Fruit fly (Drosophila melanogaster) whole organism, embryonic: ENCODE data around the gene Svil.

Experiments used
- Blimp-1 ChIP-seq: fragments of 200-800 bp; sonication (Bioruptor generic); optimal IDR thresholded peaks from 3 replicates; lab custom pipeline; 2018; ENCODE audit warnings: missing biosample characterization, missing genetic modification characterization, mild to moderate bottlenecking, moderate library complexity, missing genetic modification reagents
- CG10565 ChIP-seq: fragments of 200-800 bp; sonication (Bioruptor generic); optimal IDR thresholded peaks from 3 replicates; lab custom pipeline; 2016; ENCODE audit warnings: missing biosample characterization, mild to moderate bottlenecking, missing genetic modification characterization
- CG11085 ChIP-seq: fragments of 200-800 bp; sonication (Bioruptor generic); IDR thresholded peaks from 2 replicates; pipeline ENCODE4 v1.3.6; 2022; ENCODE audit warnings: missing biosample characterization, missing genetic modification characterization
- CG11456 ChIP-seq: fragments of 200-800 bp; sonication (Bioruptor generic); IDR thresholded peaks from 3 replicates; pipeline ENCODE4 v1.3.6; 2022; ENCODE audit warnings: missing biosample characterization, missing genetic modification characterization
- CG12744 ChIP-seq: fragments of 200-800 bp; sonication (Bioruptor generic); optimal IDR thresholded peaks from 2 replicates; lab custom pipeline; 2016; ENCODE audit warnings: missing biosample characterization, missing genetic modification characterization
- CG15514 ChIP-seq: fragments of 200-800 bp; sonication (Bioruptor generic); optimal IDR thresholded peaks from 3 replicates; lab custom pipeline; 2017; ENCODE audit warnings: missing biosample characterization, missing genetic modification characterization, mild to moderate bottlenecking, moderate library complexity, missing genetic modification reagents
- CG15696 ChIP-seq: fragments of 200-800 bp; sonication (Bioruptor generic); optimal IDR thresholded peaks from 2 replicates; lab custom pipeline; 2019; ENCODE audit warnings: missing biosample characterization, mild to moderate bottlenecking, missing genetic modification characterization, moderate library complexity
- CG17912 ChIP-seq: fragments of 200-800 bp; sonication (Bioruptor generic); optimal IDR thresholded peaks from 2 replicates; lab custom pipeline; 2018; ENCODE audit warnings: missing biosample characterization, mild to moderate bottlenecking, missing genetic modification characterization
- CG2129 ChIP-seq: fragments of 200-800 bp; sonication (Bioruptor generic); IDR thresholded peaks from 2 replicates; pipeline ENCODE4 v1.3.6; 2022; ENCODE audit warnings: missing biosample characterization, missing genetic modification characterization; ENCODE audit not compliant: partially characterized antibody
- CG2712 ChIP-seq: fragments of 200-800 bp; optimal IDR thresholded peaks from 3 replicates; lab custom pipeline; 2019; ENCODE audit warnings: missing biosample characterization, mild to moderate bottlenecking, missing genetic modification characterization, moderate library complexity
- CG30020 ChIP-seq: fragments of 200-800 bp; optimal IDR thresholded peaks from 2 replicates; lab custom pipeline; 2019; ENCODE audit warnings: missing biosample characterization, mild to moderate bottlenecking, missing genetic modification characterization, moderate library complexity
- CG31365 ChIP-seq: fragments of 200-800 bp; sonication (Bioruptor generic); optimal IDR thresholded peaks from 2 replicates; lab custom pipeline; 2018; ENCODE audit warnings: missing biosample characterization, mild to moderate bottlenecking, missing genetic modification characterization
- CG32772 ChIP-seq: fragments of 200-800 bp; sonication (Bioruptor generic); IDR thresholded peaks from 2 replicates; pipeline ENCODE4 v1.3.6; 2022; ENCODE audit warnings: missing biosample characterization, missing genetic modification characterization
- CG33557 ChIP-seq: fragments of 200-800 bp; sonication (Bioruptor generic); optimal IDR thresholded peaks from 2 replicates; lab custom pipeline; 2019; ENCODE audit warnings: missing biosample characterization, mild to moderate bottlenecking, missing genetic modification characterization, moderate library complexity
- CG3407 ChIP-seq: fragments of 200-800 bp; sonication (Bioruptor generic); optimal IDR thresholded peaks from 2 replicates; lab custom pipeline; 2018; ENCODE audit warnings: missing biosample characterization, mild to moderate bottlenecking, missing genetic modification characterization
- CG3726 ChIP-seq: fragments of 200-800 bp; sonication (Bioruptor generic); IDR thresholded peaks from 3 replicates; pipeline ENCODE4, ENCODE4 v1.3.6; 2022; ENCODE audit warnings: missing biosample characterization, missing genetic modification characterization
- CG7839 ChIP-seq: fragments of 200-800 bp; sonication (Bioruptor generic); optimal IDR thresholded peaks from 3 replicates; lab custom pipeline; 2018; ENCODE audit warnings: missing biosample characterization, mild to moderate bottlenecking, missing genetic modification characterization, moderate library complexity
- CG9817 ChIP-seq: fragments of 200-800 bp; sonication (Bioruptor generic); optimal IDR thresholded peaks from 2 replicates; lab custom pipeline; 2018; ENCODE audit warnings: missing biosample characterization, mild to moderate bottlenecking, missing genetic modification characterization, moderate library complexity
- CTCF ChIP-seq: fragments of 200-800 bp; sonication (Bioruptor generic); optimal IDR thresholded peaks from 2 replicates; lab custom pipeline; 2017; ENCODE audit warnings: missing biosample characterization, mild to moderate bottlenecking, missing genetic modification characterization, moderate library complexity
- ERR ChIP-seq: fragments of 200-800 bp; sonication (Bioruptor generic); optimal IDR thresholded peaks from 2 replicates; lab custom pipeline; 2016; ENCODE audit warnings: missing biosample characterization, missing genetic modification characterization
- Fer1 ChIP-seq: fragments of 200-800 bp; sonication (Bioruptor generic); optimal IDR thresholded peaks from 2 replicates; lab custom pipeline; 2017; ENCODE audit warnings: missing biosample characterization, mild to moderate bottlenecking, missing genetic modification characterization
- Gsc ChIP-seq: fragments of 200-800 bp; sonication (Bioruptor generic); IDR thresholded peaks from 2 replicates; pipeline ENCODE4 v1.3.6; 2022; ENCODE audit warnings: missing biosample characterization, missing genetic modification characterization
- Gug ChIP-seq: fragments of 200-800 bp; sonication (Bioruptor generic); IDR thresholded peaks from 4 replicates; pipeline ENCODE4 v1.3.6; 2022; ENCODE audit warnings: missing biosample characterization, missing genetic modification characterization
- HLH3B ChIP-seq: fragments of 200-800 bp; sonication (Bioruptor generic); IDR thresholded peaks from 2 replicates; pipeline ENCODE4 v1.3.6; 2022; ENCODE audit warnings: missing biosample characterization, missing genetic modification characterization
- HmgZ ChIP-seq: fragments of 200-800 bp; sonication (Bioruptor generic); optimal IDR thresholded peaks from 2 replicates; lab custom pipeline; 2018; ENCODE audit warnings: missing biosample characterization, mild to moderate bottlenecking, missing genetic modification characterization
- Hmr ChIP-seq: fragments of 200-800 bp; sonication (Bioruptor generic); optimal IDR thresholded peaks from 3 replicates; lab custom pipeline; 2017; ENCODE audit warnings: mild to moderate bottlenecking, missing biosample characterization, missing genetic modification reagents, missing genetic modification characterization
- Hr39 ChIP-seq: fragments of >200 bp; optimal IDR thresholded peaks from 2 replicates; lab custom pipeline; 2017
- Opbp ChIP-seq: fragments of 200-800 bp; sonication (Bioruptor generic); IDR thresholded peaks from 3 replicates; pipeline ENCODE4 v1.3.6; 2022; ENCODE audit warnings: missing biosample characterization, missing genetic modification characterization; ENCODE audit not compliant: partially characterized antibody
- Six4 ChIP-seq: fragments of 200-800 bp; sonication (Bioruptor generic); optimal IDR thresholded peaks from 2 replicates; lab custom pipeline; 2016; ENCODE audit warnings: missing biosample characterization, missing genetic modification characterization
- Stat92E ChIP-seq, 3 experiments: fragments of >200 bp in 2 of 3; fragments of 200-800 bp in 1 of 3; sonication (Bioruptor generic) in 1 of 3; optimal IDR thresholded peaks; 2 replicates each; lab custom pipeline; 2017 to 2019; ENCODE audit warnings: missing biosample characterization in 3 of 3, missing genetic modification characterization in 3 of 3, mild to moderate bottlenecking in 1 of 3, moderate library complexity in 1 of 3
- Xbp1 ChIP-seq: fragments of 200-800 bp; sonication (Bioruptor generic); optimal IDR thresholded peaks from 3 replicates; lab custom pipeline; 2016; ENCODE audit warnings: missing biosample characterization, mild to moderate bottlenecking, missing genetic modification characterization
- YL-1 ChIP-seq: fragments of 200-800 bp; sonication (Bioruptor generic); optimal IDR thresholded peaks from 3 replicates; lab custom pipeline; 2017; ENCODE audit warnings: missing biosample characterization, mild to moderate bottlenecking, missing genetic modification characterization
- abd-A ChIP-seq: fragments of 200-800 bp; sonication (Bioruptor generic); optimal IDR thresholded peaks from 3 replicates; lab custom pipeline; 2019; ENCODE audit warnings: missing biosample characterization, mild to moderate bottlenecking, missing genetic modification characterization, moderate library complexity
- bab2 ChIP-seq: fragments of 200-800 bp; sonication (Bioruptor generic); optimal IDR thresholded peaks from 2 replicates; lab custom pipeline; 2016; ENCODE audit warnings: missing biosample characterization, missing genetic modification characterization
- btn ChIP-seq: fragments of 200-800 bp; sonication (Bioruptor generic); optimal IDR thresholded peaks from 2 replicates; lab custom pipeline; 2016; ENCODE audit warnings: missing biosample characterization, missing genetic modification characterization
- chn ChIP-seq: fragments of 200-800 bp; sonication (Bioruptor generic); optimal IDR thresholded peaks from 2 replicates; lab custom pipeline; 2016; ENCODE audit warnings: missing biosample characterization, missing genetic modification characterization
- ci ChIP-seq: fragments of 200-800 bp; sonication (Bioruptor generic); IDR thresholded peaks from 3 replicates; pipeline ENCODE4 v1.3.6; 2022; ENCODE audit warnings: missing biosample characterization, missing genetic modification characterization
- dmrt99B ChIP-seq: fragments of 200-800 bp; sonication (Bioruptor generic); optimal IDR thresholded peaks from 2 replicates; lab custom pipeline; 2018; ENCODE audit warnings: missing biosample characterization, mild to moderate bottlenecking, missing genetic modification characterization, moderate library complexity
- dysf ChIP-seq: fragments of 200-800 bp; sonication (Bioruptor generic); IDR thresholded peaks from 3 replicates; pipeline ENCODE4 v1.3.6; 2022; ENCODE audit warnings: missing biosample characterization, missing genetic modification characterization
- gfzf ChIP-seq: fragments of 200-800 bp; sonication (Bioruptor generic); optimal IDR thresholded peaks from 2 replicates; lab custom pipeline; 2016; ENCODE audit warnings: missing biosample characterization, mild to moderate bottlenecking, missing genetic modification characterization, moderate library complexity
- gro ChIP-seq: fragments of 200-800 bp; sonication (Bioruptor generic); optimal IDR thresholded peaks from 2 replicates; lab custom pipeline; 2016; ENCODE audit warnings: missing biosample characterization, missing genetic modification characterization
- maf-S ChIP-seq: fragments of 200-800 bp; sonication (Bioruptor generic); optimal IDR thresholded peaks from 2 replicates; lab custom pipeline; 2016; ENCODE audit warnings: missing biosample characterization, missing genetic modification characterization
- p53 ChIP-seq: fragments of 200-800 bp; sonication (Bioruptor generic); optimal IDR thresholded peaks from 2 replicates; lab custom pipeline; 2016; ENCODE audit warnings: missing biosample characterization, missing genetic modification characterization
- pita ChIP-seq: fragments of 200-800 bp; sonication (Bioruptor generic); optimal IDR thresholded peaks from 2 replicates; lab custom pipeline; 2017; ENCODE audit warnings: missing biosample characterization, mild to moderate bottlenecking, missing genetic modification characterization
- psq ChIP-seq: fragments of 200-800 bp; sonication (Bioruptor generic); optimal IDR thresholded peaks from 2 replicates; lab custom pipeline; 2017; ENCODE audit warnings: missing biosample characterization, missing genetic modification characterization
- run ChIP-seq: fragments of 200-800 bp; sonication (Bioruptor generic); optimal IDR thresholded peaks from 3 replicates; lab custom pipeline; 2018; ENCODE audit warnings: missing biosample characterization, mild to moderate bottlenecking, missing genetic modification characterization
- tap ChIP-seq: fragments of 200-800 bp; optimal IDR thresholded peaks from 3 replicates; lab custom pipeline; 2019; ENCODE audit warnings: missing biosample characterization, mild to moderate bottlenecking, missing genetic modification characterization, moderate library complexity
- tin ChIP-seq: fragments of 200-800 bp; sonication (Bioruptor generic); optimal IDR thresholded peaks from 3 replicates; lab custom pipeline; 2016; ENCODE audit warnings: missing biosample characterization, missing genetic modification characterization
- tna ChIP-seq: fragments of 200-800 bp; sonication (Bioruptor generic); IDR thresholded peaks from 2 replicates; pipeline ENCODE4 v1.3.6; 2022; ENCODE audit warnings: missing biosample characterization, missing genetic modification characterization; ENCODE audit not compliant: partially characterized antibody
- zen2 ChIP-seq: fragments of 200-800 bp; sonication (Bioruptor generic); IDR thresholded peaks from 3 replicates; pipeline ENCODE4 v1.3.6; 2022; ENCODE audit warnings: missing biosample characterization, missing genetic modification characterization; ENCODE audit not compliant: partially characterized antibody

Svil gene

dm6 chr3L:2466411-2467015 lies 89.1 kb downstream of the Svil start (continued):
- TF ChIP-seq Xbp1 (GFP tag; lab: Kevin White, UChicago) (peak; percentile 44), run (no peak), CG15514 (peak; percentile 85), CG33557 (GFP tag; lab: Kevin White, UChicago) (no peak), CG3726 (GFP tag; lab: Robert Waterston, UW) (no peak), pita (peak; percentile 96), ci (peak; percentile 79), abd-A (tag; lab: Kevin White, UChicago) (peak; percentile 68), CG12744 (GFP tag; lab: Kevin White, UChicago) (no peak), Fer1 (GFP tag; lab: Kevin White, UChicago) (peak; percentile 67), Gug (GFP tag; lab: Robert Waterston, UW) (0 out of 4 replicates have a peak, but pooled peaks have one; percentile 8), HLH3B (GFP tag; lab: Robert Waterston, UW) (no peak), CG30020 (tag; lab: Kevin White, UChicago) (no peak), tin (GFP tag; lab: Kevin White, UChicago) (no peak), CG11456 (GFP tag; lab: Robert Waterston, UW) (peak; percentile 70; the same call in 1 of the 3 replicates), CG17912 (GFP tag; lab: Kevin White, UChicago) (peak; percentile 82), Blimp-1 (GFP tag; lab: Kevin White, UChicago) (peak; percentile 29), p53 (GFP tag; lab: Kevin White, UChicago) (peak; percentile 17), gro (GFP tag; lab: Kevin White, UChicago) (peak; percentile 72), CTCF (GFP tag; lab: Kevin White, UChicago) (peak; percentile 98), maf-S (GFP tag; lab: Kevin White, UChicago) (no peak), CG32772 (GFP tag; lab: Robert Waterston, UW) (no peak), CG11085 (GFP tag; lab: Robert Waterston, UW) (no peak), Stat92E (GFP tag; optimal IDR thresholded peaks at IDR 0.05; lab: Kevin White, UChicago) (peak in 1 of 3 experiments; percentile 96), HmgZ (tag; lab: Kevin White, UChicago) (peak; percentile 72), tna (no peak; the same call in 1 of the 2 replicates), CG7839 (tag; lab: Kevin White, UChicago) (no peak), CG15696 (tag; lab: Kevin White, UChicago) (peak; percentile 42), CG31365 (tag; lab: Kevin White, UChicago) (peak; percentile 80), chn (GFP tag; lab: Kevin White, UChicago) (no peak), Hr39 (lab: Kevin White, UChicago) (no peak), tap (tag; lab: Kevin White, UChicago) (no peak), ERR (GFP tag; lab: Kevin White, UChicago) (peak; percentile 53), dmrt99B (peak; percentile 19), YL-1 (GFP tag; lab: Kevin White, UChicago) (no peak), zen2 (GFP tag; lab: Robert Waterston, UW) (peak; percentile 74), CG9817 (no peak), btn (GFP tag; lab: Kevin White, UChicago) (no peak), CG2129 (GFP tag; lab: Robert Waterston, UW) (no peak), CG3407 (peak; percentile 19), Hmr (peak; percentile 77), gfzf (peak; percentile 97), dysf (GFP tag; lab: Robert Waterston, UW) (no peak), CG10565 (GFP tag; lab: Kevin White, UChicago) (no peak), Six4 (GFP tag; lab: Kevin White, UChicago) (no peak), psq (peak; percentile 9), bab2 (GFP tag; lab: Kevin White, UChicago) (no peak), Opbp (peak; percentile 61; the same call in 2 of the 3 replicates), CG2712 (peak; percentile 51), Gsc (GFP tag; lab: Robert Waterston, UW) (no peak)
